Worm (Caenorhabditis elegans) whole organism, mixed stage, embryonic: ENCODE results near the gene cebp-1.

Source experiments
- M03D4.4 ChIP-seq: sonication (generic microtip); optimal IDR thresholded peaks from 2 replicates; lab custom pipeline; 2017; ENCODE audit warnings: mild to moderate bottlenecking, missing genetic modification characterization, missing compliant biosample characterization
- bed-3 ChIP-seq: fragments of 200-800 bp; sonication (Bioruptor generic); optimal IDR thresholded peaks from 3 replicates; lab custom pipeline; 2018; ENCODE audit warnings: mild to moderate bottlenecking, missing genetic modification characterization, moderate library complexity, missing compliant biosample characterization
- ceh-39 ChIP-seq: fragments of 150-350 bp; optimal IDR thresholded peaks from 2 replicates; lab custom pipeline; 2014; ENCODE audit warnings: missing biosample characterization, missing genetic modification characterization
- ceh-43 ChIP-seq: fragments of 200-800 bp; sonication (Bioruptor generic); optimal IDR thresholded peaks from 2 replicates; lab custom pipeline; 2018; ENCODE audit warnings: mild to moderate bottlenecking, missing genetic modification characterization, moderate library complexity, missing compliant biosample characterization
- ceh-83 ChIP-seq: fragments of 200-800 bp; sonication (Bioruptor generic); optimal IDR thresholded peaks from 2 replicates; lab custom pipeline; 2018; ENCODE audit warnings: mild to moderate bottlenecking, missing genetic modification characterization, missing compliant biosample characterization
- ces-1 ChIP-seq: fragments of 150-350 bp; optimal IDR thresholded peaks from 2 replicates; lab custom pipeline; 2014; ENCODE audit warnings: missing biosample characterization, missing genetic modification reagents, missing genetic modification characterization
- drap-1 ChIP-seq: fragments of 200-800 bp; sonication (Bioruptor generic); optimal IDR thresholded peaks from 3 replicates; lab custom pipeline; 2018; ENCODE audit warnings: mild to moderate bottlenecking, missing genetic modification characterization, missing compliant biosample characterization
- elt-3 ChIP-seq: fragments of 150-350 bp; optimal IDR thresholded peaks from 2 replicates; lab custom pipeline; 2014; ENCODE audit warnings: missing biosample characterization, missing genetic modification characterization
- ham-2 ChIP-seq: fragments of 200-800 bp; sonication (Bioruptor generic); optimal IDR thresholded peaks from 2 replicates; lab custom pipeline; 2018; ENCODE audit warnings: mild to moderate bottlenecking, missing genetic modification characterization, missing compliant biosample characterization
- hlh-1 ChIP-seq: fragments of 150-350 bp; optimal IDR thresholded peaks from 2 replicates; lab custom pipeline; 2014; ENCODE audit warnings: missing biosample characterization, missing genetic modification reagents, missing genetic modification characterization
- lin-13 ChIP-seq: fragments of 150-350 bp; optimal IDR thresholded peaks from 2 replicates; lab custom pipeline; 2014; ENCODE audit warnings: missing biosample characterization, missing genetic modification characterization
- lsy-2 ChIP-seq: fragments of 150-350 bp; optimal IDR thresholded peaks from 2 replicates; lab custom pipeline; 2014; ENCODE audit warnings: missing biosample characterization, missing genetic modification characterization
- mab-5 ChIP-seq: fragments of 150-350 bp; optimal IDR thresholded peaks from 2 replicates; lab custom pipeline; 2014; ENCODE audit warnings: missing biosample characterization, missing genetic modification characterization
- mep-1 ChIP-seq: fragments of 150-350 bp; optimal IDR thresholded peaks from 2 replicates; lab custom pipeline; 2017; ENCODE audit warnings: missing biosample characterization, missing genetic modification reagents, missing genetic modification characterization, inconsistent platforms
- mls-2 ChIP-seq: sonication (generic microtip); optimal IDR thresholded peaks from 2 replicates; lab custom pipeline; 2016; ENCODE audit warnings: mild to moderate bottlenecking, missing genetic modification characterization, moderate library complexity, missing compliant biosample characterization
- nhr-12 ChIP-seq: fragments of 150-350 bp; optimal IDR thresholded peaks from 2 replicates; lab custom pipeline; 2014; ENCODE audit warnings: missing biosample characterization, missing genetic modification characterization
- nhr-2 ChIP-seq: fragments of 150-350 bp; optimal IDR thresholded peaks from 2 replicates; lab custom pipeline; 2014; ENCODE audit warnings: missing biosample characterization, missing genetic modification characterization
- nhr-28 ChIP-seq: fragments of 150-350 bp; optimal IDR thresholded peaks from 2 replicates; lab custom pipeline; 2014; ENCODE audit warnings: missing biosample characterization, missing genetic modification characterization
- pha-4 ChIP-seq: fragments of 150-350 bp; optimal IDR thresholded peaks from 2 replicates; lab custom pipeline; 2018; ENCODE audit warnings: missing biosample characterization, missing genetic modification reagents, missing genetic modification characterization
- sem-2 ChIP-seq: fragments of 200-800 bp; sonication (Bioruptor generic); optimal IDR thresholded peaks from 2 replicates; lab custom pipeline; 2018; ENCODE audit warnings: mild to moderate bottlenecking, missing genetic modification characterization, missing compliant biosample characterization
- snpc-4 ChIP-seq: fragments of 150-350 bp; optimal IDR thresholded peaks from 2 replicates; lab custom pipeline; 2014; ENCODE audit warnings: missing biosample characterization, missing genetic modification characterization
- sptf-1 ChIP-seq: sonication (generic microtip); optimal IDR thresholded peaks from 2 replicates; lab custom pipeline; 2017; ENCODE audit warnings: mild to moderate bottlenecking, missing genetic modification characterization, moderate library complexity, missing compliant biosample characterization
- tbx-8 ChIP-seq: fragments of 200-800 bp; sonication (Bioruptor generic); optimal IDR thresholded peaks from 2 replicates; lab custom pipeline; 2018; ENCODE audit warnings: mild to moderate bottlenecking, missing genetic modification characterization, moderate library complexity, missing compliant biosample characterization
- unc-120 ChIP-seq: sonication (generic microtip); optimal IDR thresholded peaks from 2 replicates; lab custom pipeline; 2017; ENCODE audit warnings: missing genetic modification characterization, missing compliant biosample characterization; ENCODE audit not compliant: poor library complexity, severe bottlenecking
- unc-39 ChIP-seq: fragments of 150-350 bp; optimal IDR thresholded peaks from 2 replicates; lab custom pipeline; 2014; ENCODE audit warnings: missing biosample characterization, missing genetic modification characterization
- unc-62 ChIP-seq: fragments of 150-350 bp; optimal IDR thresholded peaks from 2 replicates; lab custom pipeline; 2014; ENCODE audit warnings: missing biosample characterization, missing genetic modification reagents, missing genetic modification characterization
- zip-8 ChIP-seq: fragments of 150-350 bp; optimal IDR thresholded peaks from 2 replicates; lab custom pipeline; 2014; ENCODE audit warnings: missing biosample characterization, missing genetic modification characterization
- ztf-11 ChIP-seq: fragments of 150-350 bp; optimal IDR thresholded peaks from 2 replicates; lab custom pipeline; 2014; ENCODE audit warnings: missing biosample characterization, missing genetic modification characterization

The cebp-1 gene

ce11 chrX:1479190-1479589 lies 25.5 kb upstream of the cebp-1 start, which contains the start of gene acly-1:
acly-1 (plus strand) TSS chrX:1479542.
- TF ChIP-seq ceh-43 (GFP tag; lab: Kevin White, UChicago): no peak
- TF ChIP-seq ztf-11: no peak
- no peak for TF ChIP-seq unc-39
- TF ChIP-seq mls-2: no peak
- no peak for TF ChIP-seq M03D4.4 (tag; lab: Kevin White, UChicago)
- TF ChIP-seq snpc-4: no peak
- TF ChIP-seq bed-3 (GFP tag; lab: Kevin White, UChicago): no peak
- TF ChIP-seq pha-4 (tag; lab: Kevin White, UChicago): no peak

- no peak for TF ChIP-seq sem-2 (GFP tag; lab: Kevin White, UChicago)
- no peak for TF ChIP-seq bed-3 (GFP tag; lab: Kevin White, UChicago)
- no peak for TF ChIP-seq unc-39
- TF ChIP-seq unc-120: no peak
- TF ChIP-seq mep-1: no peak
- no peak for TF ChIP-seq nhr-28 (tag; lab: Kevin White, UChicago)
- no peak for TF ChIP-seq zip-8
- TF ChIP-seq drap-1: no peak
Observed at ce11 chrX:1478569-1478968, 24.9 kb upstream of the cebp-1 start.

ce11 chrX:1477932-1478331 lies 24.3 kb upstream of the cebp-1 start:
- TF ChIP-seq elt-3: peak; percentile 18
- TF ChIP-seq ceh-39 (tag; lab: Kevin White, UChicago): no peak
- no peak for TF ChIP-seq snpc-4

DNA sequence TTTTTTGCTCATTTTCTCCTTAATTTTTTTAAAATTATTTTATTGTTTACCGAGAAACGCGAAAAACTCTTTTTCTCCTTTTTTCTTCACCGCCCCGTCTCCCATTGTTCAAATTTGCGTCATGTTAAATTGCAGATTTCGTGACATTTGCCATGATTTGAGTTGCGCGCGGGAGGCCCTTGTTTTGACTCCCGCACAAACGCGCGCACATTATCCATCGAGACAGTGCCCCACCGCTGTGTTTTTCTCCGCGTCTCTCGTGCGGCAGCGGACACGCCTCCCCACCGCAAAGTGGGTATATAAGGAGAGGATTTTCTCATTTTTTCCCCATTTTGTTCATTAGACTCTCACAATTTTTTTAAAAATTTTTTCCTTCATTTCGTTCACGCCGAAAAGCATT lies 22.3 kb upstream of the cebp-1 start:
- TF ChIP-seq tbx-8 (GFP tag; lab: Kevin White, UChicago) (no peak), bed-3 (GFP tag; lab: Kevin White, UChicago) (no peak)

ce11 chrX:1473794-1474193 lies 20.1 kb upstream of the cebp-1 start:
- TF ChIP-seq ceh-43 (GFP tag; lab: Kevin White, UChicago) (no peak), nhr-28 (tag; lab: Kevin White, UChicago) (no peak), lsy-2 (no peak), pha-4 (tag; lab: Kevin White, UChicago) (no peak), nhr-2 (tag; lab: Kevin White, UChicago) (no peak), hlh-1 (tag; lab: Kevin White, UChicago) (no peak)

DNA sequence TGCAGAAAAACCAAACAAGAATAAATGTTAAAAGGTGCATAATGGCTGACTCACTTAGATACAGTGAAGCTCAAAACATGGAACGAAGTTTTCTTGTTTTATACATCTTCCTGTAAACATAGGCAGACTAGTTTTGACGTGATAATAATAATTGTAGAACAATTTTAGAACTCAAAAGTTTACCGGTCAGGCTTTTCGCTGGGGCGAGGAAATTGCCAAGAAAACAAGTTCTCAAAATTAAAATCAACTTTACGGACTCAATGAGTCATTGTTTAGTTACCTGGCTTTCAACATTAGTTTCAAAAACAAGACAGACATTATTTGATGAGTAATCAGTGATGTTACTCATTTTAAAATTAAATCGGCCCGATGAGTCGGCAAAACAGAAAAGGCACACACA lies 19.2 kb upstream of the cebp-1 start, which contains the start of gene D1005.5:
D1005.5 (minus strand) TSS at position 101 of the 400 bp plus-strand sequence.
- TF ChIP-seq unc-39 (no peak), M03D4.4 (tag; lab: Kevin White, UChicago) (no peak), ces-1 (no peak), ztf-11 (no peak), drap-1 (no peak), hlh-1 (tag; lab: Kevin White, UChicago) (no peak)

- TF ChIP-seq lin-13 (no peak), unc-62 (GFP tag; lab: Kevin White, UChicago) (no peak), pha-4 (tag; lab: Kevin White, UChicago) (no peak), ztf-11 (no peak), hlh-1 (tag; lab: Kevin White, UChicago) (no peak), mab-5 (tag; lab: Kevin White, UChicago) (no peak), ceh-83 (GFP tag; lab: Kevin White, UChicago) (no peak), elt-3 (no peak), snpc-4 (no peak), M03D4.4 (tag; lab: Kevin White, UChicago) (no peak), ham-2 (GFP tag; lab: Kevin White, UChicago) (no peak), sptf-1 (tag; lab: Kevin White, UChicago) (no peak), nhr-12 (tag; lab: Kevin White, UChicago) (no peak), mls-2 (no peak), lsy-2 (no peak), zip-8 (no peak)
Observed at ce11 chrX:1471232-1471631, 17.6 kb upstream of the cebp-1 start.

DNA sequence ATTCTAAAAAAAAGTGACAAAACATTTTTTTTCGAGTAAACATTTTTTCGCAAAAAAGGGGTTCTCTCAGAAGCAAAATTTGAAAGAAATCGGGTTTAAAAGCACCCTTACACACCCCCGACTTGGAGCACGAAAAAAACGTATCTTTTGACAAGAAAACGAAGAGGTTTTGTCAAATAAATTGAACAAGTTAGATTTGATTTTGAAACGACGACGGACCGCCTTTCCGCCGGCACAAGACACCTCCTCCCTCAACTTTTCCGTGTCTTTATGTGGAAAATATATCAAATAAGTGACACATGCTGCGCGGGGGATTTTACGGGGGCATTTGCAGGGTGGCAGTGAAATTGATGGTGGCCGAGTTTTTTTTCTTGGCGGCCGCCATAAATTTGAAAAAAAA lies 14.4 kb upstream of the cebp-1 start:
- TF ChIP-seq ces-1 (peak; percentile 40), elt-3 (no peak), ceh-43 (GFP tag; lab: Kevin White, UChicago) (no peak)
